Worm (Caenorhabditis elegans) whole organism, L4 larva: ENCODE results near the gene R09F10.8.

Experiments
- ceh-82 ChIP-seq: sonication (generic microtip); optimal IDR thresholded peaks from 2 replicates; lab custom pipeline; 2017; ENCODE audit warnings: missing biosample characterization, missing genetic modification characterization
- madf-5 ChIP-seq, 2 experiments: fragments of 200-800 bp; sonication (Bioruptor generic); IDR thresholded peaks; 2 replicates each; pipeline ENCODE4 v1.3.6; 2022; ENCODE audit warnings: missing compliant biosample characterization in 2 of 2, missing genetic modification characterization in 2 of 2

DNA sequence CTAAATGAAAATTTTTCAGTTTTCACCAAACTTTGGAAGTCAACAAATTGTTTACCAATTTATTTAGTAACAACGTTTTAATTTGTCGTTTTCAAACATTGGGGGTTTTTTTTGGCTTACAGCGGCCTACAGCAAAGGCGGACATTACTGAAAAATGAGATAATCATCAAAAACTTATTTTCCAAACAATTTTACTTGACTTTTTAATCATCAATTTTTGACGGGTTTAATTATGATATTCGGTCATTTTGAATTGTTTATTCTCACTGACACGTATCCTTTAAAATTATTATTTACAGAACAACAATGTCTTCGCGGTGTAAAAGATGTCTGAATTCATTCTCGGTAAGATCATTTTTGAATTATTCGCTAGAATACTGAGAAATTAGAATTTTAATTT is 41.3 kb upstream of the R09F10.8 start, which contains the start of gene F40B5.2:
- TF ChIP-seq madf-5 (GFP tag; IDR thresholded peaks at IDR 0.05; lab: Robert Waterston, UW) (no peak), ceh-82 (tag; lab: Kevin White, UChicago) (no peak)
